Fruit fly (Drosophila melanogaster) S2 (cell line): Measurements from ENCODE around the gene CG12071.

Experiments used
- CG8478 ChIP-seq: fragments of >200 bp; optimal IDR thresholded peaks from 2 replicates; lab custom pipeline; 2018
- CTCF ChIP-seq, 2 experiments: fragments of >200 bp; optimal IDR thresholded peaks; 2 replicates each; lab custom pipeline; 2018

Gene CG12071

DNA sequence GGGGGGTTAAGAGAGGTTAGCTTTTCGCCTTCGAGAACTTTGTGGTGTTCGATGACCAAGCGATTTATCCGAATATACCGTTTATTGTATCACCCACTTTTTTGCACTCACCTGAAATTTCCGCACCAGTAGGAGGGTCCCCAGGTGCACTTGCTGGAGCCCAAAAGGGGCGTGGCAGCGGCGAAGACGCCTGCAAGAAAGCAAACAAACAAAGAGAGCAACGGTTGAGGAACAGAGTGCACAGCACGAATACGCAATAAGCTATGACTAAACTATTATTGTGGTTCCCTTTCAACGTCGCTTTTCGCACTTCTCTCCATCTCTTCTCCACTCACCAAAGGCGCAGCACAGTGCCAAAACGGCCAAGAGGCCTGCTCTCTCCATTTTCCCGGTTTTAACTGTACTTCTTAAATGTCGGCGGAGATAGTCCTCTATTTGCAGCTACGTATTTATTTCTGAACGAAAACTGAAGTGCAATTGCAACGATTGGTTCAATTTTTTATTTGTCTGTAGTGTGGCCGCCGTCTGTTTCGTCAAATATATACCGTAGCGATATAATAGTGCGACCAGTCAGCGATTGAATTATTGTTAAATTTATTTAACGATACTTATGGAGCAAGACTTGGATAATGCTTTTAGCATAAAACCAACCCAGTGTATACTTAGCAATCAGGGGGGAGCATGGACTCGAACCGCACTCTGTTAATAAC lies 7.9 kb upstream of the CG12071 start, which contains the start of gene Sap-r:
Gene Sap-r, minus strand, starts transcription at position 513 of the 710 bp plus-strand sequence.
- TF ChIP-seq CTCF (optimal IDR thresholded peaks at IDR 0.05; lab: Kevin White, UChicago) (peak; percentile 68 to 69), CG8478 (lab: Kevin White, UChicago) (no peak)

DNA sequence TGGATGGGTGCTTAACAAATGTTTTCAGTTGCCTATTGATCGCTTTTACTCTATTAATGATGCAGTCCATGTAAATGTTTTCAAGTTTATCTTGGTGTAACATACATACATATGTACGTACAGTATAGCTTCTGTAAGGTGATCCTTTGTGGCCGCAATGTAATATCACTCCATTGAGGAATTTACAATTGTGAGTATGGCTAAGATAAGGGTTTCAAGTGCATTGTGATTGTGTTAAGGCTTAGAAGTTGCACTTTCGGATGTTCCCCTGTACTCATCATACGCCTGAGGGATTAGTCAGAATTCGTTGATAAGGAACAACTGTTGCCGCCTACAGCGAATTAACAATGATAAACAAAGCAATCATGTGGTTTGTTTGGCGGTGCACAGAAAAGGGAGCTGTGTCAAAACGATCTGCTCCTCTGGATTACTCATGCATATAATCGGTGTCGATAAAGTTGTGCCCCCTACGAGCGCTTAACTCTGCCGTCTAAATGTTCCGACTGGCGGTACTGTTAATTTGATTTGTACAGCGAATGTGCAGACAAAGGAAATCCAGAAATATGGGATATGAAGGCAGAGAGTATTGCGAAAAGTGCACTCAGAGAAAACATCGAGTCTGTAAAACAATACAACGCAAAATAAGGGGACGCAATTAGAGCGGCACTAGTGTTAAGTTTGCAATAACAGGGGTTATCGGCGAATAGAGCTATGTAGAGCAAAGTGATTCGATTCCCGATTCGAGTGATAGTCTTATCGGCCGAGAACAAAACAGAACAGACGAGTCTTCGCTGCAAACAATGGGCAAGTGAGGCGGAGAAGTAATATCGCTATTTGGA lies 7.1 kb upstream of the CG12071 start:
- TF ChIP-seq CG8478 (lab: Kevin White, UChicago) (no peak), CTCF (optimal IDR thresholded peaks at IDR 0.05; lab: Kevin White, UChicago) (no peak)

DNA sequence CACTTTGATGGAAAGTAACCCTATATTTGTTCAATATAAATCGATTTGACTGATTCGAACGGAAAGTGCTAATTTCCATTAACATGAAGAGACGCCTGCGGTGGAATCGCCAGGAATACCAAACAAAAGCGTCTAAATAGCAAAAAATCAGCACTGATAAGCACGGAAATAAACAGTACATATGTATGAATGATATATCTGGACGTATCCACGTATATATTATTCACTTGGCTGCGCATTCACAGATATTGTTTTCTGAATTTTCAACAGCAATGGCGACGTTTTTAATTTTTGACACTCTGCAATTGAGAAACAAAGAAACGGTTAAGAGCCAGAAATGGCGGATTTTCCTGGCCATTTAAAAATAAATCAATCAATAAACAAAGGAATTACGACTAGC lies 6.5 kb upstream of the CG12071 start:
- TF ChIP-seq CTCF (optimal IDR thresholded peaks at IDR 0.05; lab: Kevin White, UChicago) (no peak), CG8478 (lab: Kevin White, UChicago) (no peak)

DNA sequence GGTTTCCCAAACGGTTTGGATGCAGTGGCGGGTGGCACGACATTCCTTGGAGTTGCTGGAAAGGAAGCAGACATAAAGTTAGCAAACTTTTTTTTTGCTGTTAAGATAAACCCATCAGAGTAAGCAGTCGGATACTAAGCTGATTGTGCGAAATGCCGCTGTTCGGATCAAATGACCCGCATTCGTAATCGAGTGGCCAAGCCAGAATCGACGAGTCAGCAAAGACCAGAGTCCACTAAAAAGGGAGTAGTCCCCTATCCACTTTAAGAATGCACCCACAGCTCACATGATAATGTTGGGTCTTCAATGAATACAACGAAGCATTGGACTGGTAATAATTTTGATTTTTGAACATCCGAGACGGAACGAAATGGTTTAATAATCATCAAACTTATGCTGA lies 6.0 kb upstream of the CG12071 start:
- no peak for TF ChIP-seq CG8478 (lab: Kevin White, UChicago)
- TF ChIP-seq CTCF (optimal IDR thresholded peaks at IDR 0.05; lab: Kevin White, UChicago): no peak

DNA sequence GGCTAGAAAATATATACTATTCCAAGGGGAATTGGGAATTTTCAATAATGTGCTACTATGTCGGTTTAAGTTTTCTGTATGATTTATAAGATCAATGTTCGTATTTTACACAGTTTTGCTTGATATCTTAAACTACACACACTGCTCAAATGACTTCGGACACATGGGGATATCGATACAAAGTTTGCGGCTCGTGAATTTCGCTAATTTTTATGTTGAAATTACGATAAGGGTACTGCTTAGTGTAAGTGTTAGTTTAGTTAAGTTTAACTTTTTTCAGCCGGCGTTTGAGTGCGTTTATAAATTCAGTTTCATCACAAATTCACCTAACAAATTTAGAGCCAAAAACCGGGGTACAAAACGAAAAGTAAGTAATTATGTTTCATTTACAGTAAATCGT lies 2.6 kb upstream of the CG12071 start, which contains the start of gene CG15547:
Gene CG15547, minus strand, starts transcription at position 101 of the 400 bp plus-strand sequence.
- TF ChIP-seq CG8478 (lab: Kevin White, UChicago) (no peak), CTCF (optimal IDR thresholded peaks at IDR 0.05; lab: Kevin White, UChicago) (no peak)

DNA sequence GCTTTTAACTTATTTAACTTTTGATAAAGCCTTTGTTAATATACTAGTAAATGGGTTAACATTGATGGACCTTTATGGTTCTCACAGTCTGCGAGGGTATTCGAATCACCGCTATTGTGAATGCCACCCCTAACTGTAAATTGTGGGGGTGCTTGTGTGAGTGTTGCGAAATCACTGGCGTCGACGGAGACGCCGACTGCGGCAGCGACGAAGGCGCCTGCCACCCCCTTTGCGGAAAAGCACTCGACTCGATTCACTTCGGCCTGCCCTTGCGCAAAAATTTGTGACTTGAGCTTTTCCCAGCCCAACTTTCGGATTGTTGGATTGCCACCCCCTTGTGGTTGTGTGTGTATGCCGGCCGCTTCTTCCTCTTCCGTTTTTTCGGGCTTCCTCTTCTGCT lies 803 bp downstream of the CG12071 start:
- TF ChIP-seq CG8478 (lab: Kevin White, UChicago) (no peak), CTCF (optimal IDR thresholded peaks at IDR 0.05; lab: Kevin White, UChicago) (no peak)

DNA sequence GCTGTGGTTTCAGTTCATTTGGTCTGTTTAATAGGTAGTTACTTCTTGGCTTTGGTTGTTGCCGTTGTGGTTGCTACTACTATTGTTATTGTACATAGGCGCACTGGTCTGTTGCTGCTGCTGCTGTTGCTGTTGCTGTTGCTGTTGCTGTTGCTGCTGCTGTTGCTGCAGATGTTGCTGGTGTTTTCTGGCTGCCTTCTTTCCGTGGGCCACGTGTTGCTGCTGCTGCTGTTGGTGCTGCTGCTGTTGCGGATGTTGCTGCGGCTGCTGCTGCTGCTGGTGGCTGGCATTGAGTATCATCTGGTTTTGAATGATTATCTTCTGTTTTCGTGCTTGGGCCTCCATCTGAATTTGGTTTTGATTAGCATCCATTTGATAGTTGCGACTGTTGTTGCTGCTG lies 2.7 kb downstream of the CG12071 start:
- no peak for TF ChIP-seq CG8478 (lab: Kevin White, UChicago)
- TF ChIP-seq CTCF (optimal IDR thresholded peaks at IDR 0.05; lab: Kevin White, UChicago): no peak

DNA sequence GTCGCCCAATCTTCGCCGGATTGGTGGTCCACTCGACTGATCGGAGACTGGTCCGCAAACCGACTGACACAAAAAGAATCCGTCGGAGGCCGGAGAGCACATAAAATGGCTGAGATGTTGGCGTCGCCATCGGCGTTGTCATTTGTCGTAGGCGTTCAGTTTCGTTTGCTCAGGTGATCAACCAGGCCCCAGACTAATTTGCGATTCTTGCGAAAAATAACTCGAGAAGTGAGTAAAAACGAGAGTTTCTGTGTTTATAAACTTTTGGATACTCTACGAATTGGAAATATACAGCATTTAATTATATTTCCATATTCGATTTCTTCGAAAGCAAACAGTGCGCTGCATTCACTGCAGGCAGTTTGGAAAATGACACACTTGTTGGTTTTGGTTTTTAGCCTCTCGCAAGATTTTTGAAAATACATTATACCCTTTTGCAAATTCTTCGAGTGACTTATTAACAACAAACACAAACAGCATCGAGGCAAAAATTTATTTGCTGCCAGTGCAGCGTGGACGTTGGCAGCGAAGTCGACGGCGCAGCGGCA lies 4.6 kb downstream of the CG12071 start, which contains the start of gene CG15546:
Gene CG15546, minus strand, starts transcription at position 51 of the 548 bp plus-strand sequence.
- no peak for TF ChIP-seq CG8478 (lab: Kevin White, UChicago)
- TF ChIP-seq CTCF (optimal IDR thresholded peaks at IDR 0.05; lab: Kevin White, UChicago): no peak

DNA sequence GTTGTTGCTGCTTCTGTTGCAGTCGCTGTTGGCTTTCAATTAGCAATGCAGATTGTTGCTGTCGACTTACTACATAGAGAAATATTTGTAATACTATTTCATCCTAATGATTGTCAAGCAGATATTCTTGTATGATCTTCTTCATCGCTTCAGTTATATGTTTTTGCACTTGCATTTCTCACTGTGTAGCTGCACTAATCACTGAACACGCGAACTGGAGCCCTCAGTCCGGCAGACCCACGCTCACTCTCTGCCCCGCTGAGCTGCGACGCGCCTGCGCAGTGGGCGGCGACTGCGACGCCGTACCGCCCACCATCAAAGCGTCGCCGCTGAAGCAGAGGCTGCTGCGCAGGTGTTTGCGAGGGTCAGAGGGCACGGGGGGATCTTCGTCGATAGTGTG lies 6.1 kb downstream of the CG12071 start:
- no peak for TF ChIP-seq CG8478 (lab: Kevin White, UChicago)
- no peak for TF ChIP-seq CTCF (optimal IDR thresholded peaks at IDR 0.05; lab: Kevin White, UChicago)

DNA sequence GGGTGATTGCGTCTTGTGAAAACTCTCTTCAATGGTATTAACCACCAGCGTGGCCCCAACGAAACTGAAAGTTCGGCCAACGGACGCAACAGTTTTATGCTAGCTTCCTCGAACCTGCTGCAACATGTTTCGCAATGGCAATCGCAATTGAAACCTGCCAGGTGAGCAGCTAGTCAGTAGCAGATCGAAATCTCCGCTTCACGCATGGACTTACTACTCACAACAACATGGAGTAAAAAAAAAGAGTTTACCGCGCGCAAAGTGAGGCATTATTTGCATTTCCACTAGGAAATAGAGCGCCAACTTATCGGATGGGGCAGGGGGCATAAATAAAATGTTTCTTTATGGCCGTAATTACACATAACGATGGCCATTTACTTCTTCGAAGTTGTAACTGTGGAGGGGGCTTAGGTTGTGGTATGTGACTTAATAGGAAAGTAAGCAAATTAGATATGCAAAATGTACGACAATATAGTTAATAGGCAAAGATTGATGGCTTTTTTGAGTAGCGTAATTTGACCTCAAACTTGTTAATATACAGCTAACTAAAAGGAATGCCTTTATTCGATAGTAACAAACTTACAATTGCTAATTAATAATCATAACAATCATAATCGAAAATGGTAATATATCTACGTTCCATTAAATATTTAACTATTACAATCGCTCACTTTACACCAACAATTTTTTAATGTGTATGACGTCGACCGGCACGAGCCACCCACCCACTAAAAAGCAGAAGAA lies 8.4 kb downstream of the CG12071 start, which contains the start of gene CG15545:
Gene CG15545, minus strand, starts transcription at position 51 of the 744 bp plus-strand sequence.
- TF ChIP-seq CG8478 (lab: Kevin White, UChicago): no peak
- no peak for TF ChIP-seq CTCF (optimal IDR thresholded peaks at IDR 0.05; lab: Kevin White, UChicago)

DNA sequence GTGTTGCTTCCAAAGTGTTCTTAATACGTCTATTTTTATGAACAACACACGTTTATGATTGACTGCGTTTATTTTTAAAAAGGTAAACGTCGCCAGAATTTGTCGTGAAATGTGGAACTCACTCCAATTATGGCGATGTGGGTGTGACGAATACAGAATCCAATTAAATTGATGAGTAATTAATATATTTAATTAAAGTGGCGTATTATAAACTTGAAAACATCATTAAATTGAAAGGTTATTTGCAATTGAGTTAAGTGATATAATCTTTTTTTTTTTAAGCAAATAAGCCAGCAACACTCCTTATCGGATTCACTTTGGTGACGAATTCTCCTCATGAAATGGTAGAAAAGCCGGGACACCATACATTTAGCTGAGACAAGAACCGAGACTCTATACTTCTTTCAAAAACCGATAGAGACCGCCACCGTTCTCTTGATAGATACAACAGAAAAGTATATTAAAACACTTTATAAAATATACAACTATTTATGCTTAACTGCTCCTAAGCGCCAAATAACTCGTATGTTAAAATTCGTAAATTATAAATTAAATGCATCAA lies 10.4 kb downstream of the CG12071 start:
- TF ChIP-seq CTCF (optimal IDR thresholded peaks at IDR 0.05; lab: Kevin White, UChicago) (peak; percentile 79 to 93), CG8478 (lab: Kevin White, UChicago) (no peak)

DNA sequence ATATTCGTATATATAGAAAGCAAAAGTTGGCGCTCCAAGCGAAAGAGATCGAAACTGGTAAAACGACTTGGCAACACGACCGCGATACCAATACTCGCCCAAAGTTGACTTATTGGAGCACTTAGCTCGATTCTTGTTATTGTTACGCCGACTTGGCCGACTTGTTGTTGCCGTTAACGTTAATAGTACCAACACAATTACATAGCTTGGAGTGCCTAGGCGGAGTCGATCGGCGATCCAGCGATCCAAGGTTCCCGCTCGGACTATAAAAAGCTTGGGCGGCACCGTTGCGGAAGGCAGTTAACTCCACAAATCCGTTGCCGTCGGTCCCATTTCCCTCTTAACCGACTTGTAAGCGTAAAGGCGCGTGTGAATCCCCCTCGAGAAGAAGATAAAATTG lies 13.6 kb downstream of the CG12071 start, which contains the start of gene Cpr100A:
Gene Cpr100A, plus strand, starts transcription at position 290 of the 400 bp plus-strand sequence.
- TF ChIP-seq CG8478 (lab: Kevin White, UChicago) (no peak), CTCF (optimal IDR thresholded peaks at IDR 0.05; lab: Kevin White, UChicago) (no peak)

DNA sequence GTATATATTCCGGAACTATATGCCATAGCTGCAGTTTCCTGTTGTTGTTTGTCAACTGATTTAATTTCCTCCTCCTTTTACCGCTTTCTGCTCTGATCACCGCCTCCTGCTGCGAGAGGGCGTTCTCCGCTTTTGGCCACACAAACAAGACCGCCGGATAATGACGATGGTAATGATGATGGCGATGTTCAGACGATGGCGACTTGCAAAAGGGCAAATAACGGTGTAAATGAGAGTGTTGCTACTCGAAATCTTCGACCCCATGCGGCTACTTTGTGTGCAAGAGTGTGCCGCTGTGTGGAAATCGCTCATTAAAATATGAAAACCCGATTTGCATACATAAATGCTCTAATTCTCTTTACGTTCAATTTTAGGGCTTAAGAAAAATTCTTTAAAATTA lies 14.9 kb downstream of the CG12071 start:
- TF ChIP-seq CTCF (optimal IDR thresholded peaks at IDR 0.05; lab: Kevin White, UChicago) (no peak), CG8478 (lab: Kevin White, UChicago) (no peak)

DNA sequence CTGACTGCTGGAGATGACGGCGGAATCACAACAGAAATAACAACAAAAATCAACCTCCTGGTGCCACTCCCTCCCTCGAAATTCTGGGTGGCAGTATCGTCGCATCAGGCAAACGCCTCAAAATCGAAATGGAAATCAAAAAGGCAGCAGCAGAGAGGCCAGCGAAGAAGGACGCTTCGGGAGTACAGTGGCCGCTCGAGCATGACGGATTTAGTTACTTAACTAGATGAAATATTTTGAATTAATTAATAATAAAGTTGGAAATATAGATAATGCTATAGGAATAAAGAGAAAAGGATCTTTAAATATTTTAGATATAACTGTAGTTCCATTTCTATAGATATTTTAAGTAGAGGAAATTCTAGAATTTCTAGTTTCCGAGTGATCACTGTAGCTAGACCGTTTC lies 15.5 kb downstream of the CG12071 start:
- TF ChIP-seq CG8478 (lab: Kevin White, UChicago): no peak
- TF ChIP-seq CTCF (optimal IDR thresholded peaks at IDR 0.05; lab: Kevin White, UChicago): no peak
